Worm (Caenorhabditis elegans) whole organism, L4 larva: ENCODE results near the gene Y22D7AL.1.
A peak's percentile ranks its signal among the peaks of the same experiment; 100 is the strongest.

Experiments
- F10B5.3 ChIP-seq: sonication (generic microtip); optimal IDR thresholded peaks from 2 replicates; lab custom pipeline; 2016; ENCODE audit warnings: mild to moderate bottlenecking, missing genetic modification characterization, missing compliant biosample characterization
- F49E8.2 ChIP-seq: sonication (generic microtip); optimal IDR thresholded peaks from 2 replicates; lab custom pipeline; 2016; ENCODE audit warnings: missing compliant biosample characterization, mild to moderate bottlenecking, missing genetic modification characterization, borderline replicate concordance
- Y105C5A.15 ChIP-seq: fragments of 200-800 bp; sonication (Bioruptor generic); IDR thresholded peaks from 2 replicates; pipeline ENCODE4 v1.3.6; 2022; ENCODE audit warnings: missing genetic modification characterization, missing compliant biosample characterization
- Y48G9A.11 ChIP-seq: fragments of 200-800 bp; sonication (Bioruptor generic); IDR thresholded peaks from 2 replicates; pipeline ENCODE4 v1.3.6; 2022; ENCODE audit warnings: missing genetic modification reagents, missing genetic modification characterization, missing compliant biosample characterization
- Y5F2A.4 ChIP-seq: fragments of 200-800 bp; sonication (Bioruptor generic); optimal IDR thresholded peaks from 2 replicates; lab custom pipeline; 2018; ENCODE audit warnings: mild to moderate bottlenecking, missing genetic modification characterization, missing compliant biosample characterization
- aha-1 ChIP-seq: fragments of 150-350 bp; peaks from one replicate; lab custom pipeline; 2014; ENCODE audit warnings: missing biosample characterization, missing genetic modification characterization
- ama-1 ChIP-seq: fragments of 150-350 bp; optimal IDR thresholded peaks from 2 replicates; lab custom pipeline; 2014; ENCODE audit warnings: inconsistent platforms, mixed read lengths
- attf-4 ChIP-seq: sonication (generic microtip); optimal IDR thresholded peaks from 3 replicates; lab custom pipeline; 2017; ENCODE audit warnings: missing biosample characterization, missing genetic modification characterization
- ceh-20 ChIP-seq: fragments of 200-800 bp; sonication (Bioruptor generic); IDR thresholded peaks from 2 replicates; pipeline ENCODE4 v1.3.6; 2022; ENCODE audit warnings: missing genetic modification reagents, missing genetic modification characterization, missing compliant biosample characterization
- ceh-32 ChIP-seq: sonication (generic microtip); optimal IDR thresholded peaks from 2 replicates; lab custom pipeline; 2016; ENCODE audit warnings: mild to moderate bottlenecking, missing genetic modification characterization, missing compliant biosample characterization; ENCODE audit not compliant: poor library complexity
- ctbp-1 ChIP-seq: fragments of 200-800 bp; sonication (Bioruptor generic); IDR thresholded peaks from 2 replicates; pipeline ENCODE4 v1.3.6; 2022; ENCODE audit warnings: missing genetic modification reagents, missing genetic modification characterization, missing compliant biosample characterization
- daf-8 ChIP-seq: fragments of 200-800 bp; sonication (Bioruptor generic); IDR thresholded peaks from 2 replicates; pipeline ENCODE4 v1.3.6; 2022; ENCODE audit warnings: missing genetic modification characterization, missing compliant biosample characterization
- dpl-1 ChIP-seq: fragments of 150-350 bp; optimal IDR thresholded peaks from 2 replicates; lab custom pipeline; 2014; ENCODE audit warnings: missing biosample characterization, missing genetic modification reagents, missing genetic modification characterization
- duxl-1 ChIP-seq: sonication (generic microtip); optimal IDR thresholded peaks from 2 replicates; lab custom pipeline; 2016; ENCODE audit warnings: mild to moderate bottlenecking, missing genetic modification characterization, moderate library complexity, missing compliant biosample characterization; ENCODE audit not compliant: poor library complexity
- dve-1 ChIP-seq: sonication (generic microtip); optimal IDR thresholded peaks from 2 replicates; lab custom pipeline; 2017; ENCODE audit warnings: antibody characterized with exemption, mild to moderate bottlenecking, missing genetic modification characterization, missing compliant biosample characterization; ENCODE audit not compliant: insufficient read depth
- egl-27 ChIP-seq: sonication (generic microtip); optimal IDR thresholded peaks from 3 replicates; lab custom pipeline; 2017; ENCODE audit warnings: missing biosample characterization, missing genetic modification reagents, missing genetic modification characterization
- hif-1 ChIP-seq, 2 experiments: sonication (generic microtip); optimal IDR thresholded peaks; 2 replicates each; lab custom pipeline; 2016 to 2017; ENCODE audit warnings: missing compliant biosample characterization in 2 of 2, missing genetic modification characterization in 2 of 2, missing genetic modification reagents in 2 of 2, missing genotype in 2 of 2, mild to moderate bottlenecking in 1 of 2
- hlh-11 ChIP-seq: fragments of 200-800 bp; sonication (Bioruptor generic); optimal IDR thresholded peaks from 2 replicates; lab custom pipeline; 2018; ENCODE audit warnings: mild to moderate bottlenecking, missing genetic modification characterization, missing compliant biosample characterization
- lim-7 ChIP-seq: fragments of 200-800 bp; sonication (Bioruptor generic); IDR thresholded peaks from 2 replicates; pipeline ENCODE4 v1.3.6; 2022; ENCODE audit warnings: missing genetic modification characterization, missing compliant biosample characterization
- lin-13 ChIP-seq: fragments of 150-350 bp; optimal IDR thresholded peaks from 2 replicates; lab custom pipeline; 2014; ENCODE audit warnings: missing biosample characterization, missing genetic modification reagents, missing genetic modification characterization
- lin-38 ChIP-seq: fragments of 200-800 bp; sonication (Bioruptor generic); IDR thresholded peaks from 2 replicates; pipeline ENCODE4 v1.3.6; 2022; ENCODE audit warnings: missing genetic modification reagents, missing genetic modification characterization, missing compliant biosample characterization
- lsy-2 ChIP-seq, 2 experiments: fragments of 150-350 bp in 1 of 2; sonication (generic microtip) in 1 of 2; optimal IDR thresholded peaks; 2 replicates each; lab custom pipeline; 2014 to 2017; ENCODE audit warnings: missing biosample characterization in 2 of 2, missing genetic modification characterization in 2 of 2
- madf-9 ChIP-seq: fragments of 200-800 bp; sonication (Bioruptor generic); conservative IDR thresholded peaks from 2 replicates; pipeline ENCODE4 v1.3.6; 2022; ENCODE audit warnings: missing genetic modification reagents, missing genetic modification characterization, missing compliant biosample characterization
- mes-2 ChIP-seq: sonication (generic microtip); optimal IDR thresholded peaks from 2 replicates; lab custom pipeline; 2016; ENCODE audit warnings: missing genotype, mild to moderate bottlenecking, missing genetic modification characterization, missing compliant biosample characterization; ENCODE audit not compliant: poor library complexity, severe bottlenecking
- nhr-41 ChIP-seq: fragments of 200-800 bp; sonication (Bioruptor generic); IDR thresholded peaks from 2 replicates; pipeline ENCODE4 v1.3.6; 2022; ENCODE audit warnings: missing genetic modification reagents, missing genetic modification characterization, missing compliant biosample characterization
- nhr-42 ChIP-seq: fragments of 200-800 bp; sonication (Bioruptor generic); IDR thresholded peaks from 2 replicates; pipeline ENCODE4 v1.3.6; 2022; ENCODE audit warnings: missing genetic modification characterization, missing compliant biosample characterization
- pha-4 ChIP-seq, 2 experiments: fragments of 150-350 bp in 1 of 2; fragments of 200-800 bp in 1 of 2; sonication (Bioruptor generic) in 1 of 2; IDR thresholded peaks in 1 of 2; optimal IDR thresholded peaks in 1 of 2; 2 replicates each; pipeline versions ENCODE4 v1.3.6 to Lab custom; 2014 to 2022; ENCODE audit warnings: missing genetic modification characterization in 2 of 2, missing genetic modification reagents in 2 of 2, missing biosample characterization in 1 of 2, missing compliant biosample characterization in 1 of 2
- php-3 ChIP-seq: fragments of 200-800 bp; sonication (Bioruptor generic); IDR thresholded peaks from 2 replicates; pipeline ENCODE4 v1.3.6; 2022; ENCODE audit warnings: missing genetic modification reagents, missing genetic modification characterization, missing compliant biosample characterization
- rbr-2 ChIP-seq: sonication (generic microtip); optimal IDR thresholded peaks from 2 replicates; lab custom pipeline; 2016; ENCODE audit warnings: missing genotype, missing genetic modification characterization, missing compliant biosample characterization
- sdz-12 ChIP-seq: fragments of 200-800 bp; sonication (Bioruptor generic); optimal IDR thresholded peaks from 2 replicates; lab custom pipeline; 2018; ENCODE audit warnings: mild to moderate bottlenecking, missing genetic modification characterization, missing compliant biosample characterization
- set-16 ChIP-seq: fragments of 200-800 bp; sonication (Bioruptor generic); IDR thresholded peaks from 2 replicates; pipeline ENCODE4 v1.3.6; 2022; ENCODE audit warnings: missing genetic modification reagents, missing genetic modification characterization, missing compliant biosample characterization
- spr-1 ChIP-seq: sonication (generic microtip); optimal IDR thresholded peaks from 2 replicates; lab custom pipeline; 2016; ENCODE audit warnings: mild to moderate bottlenecking, missing genetic modification characterization, missing compliant biosample characterization
- tra-1 ChIP-seq: fragments of 200-800 bp; sonication (Bioruptor generic); IDR thresholded peaks from 2 replicates; pipeline ENCODE4 v1.3.6; 2022; ENCODE audit warnings: missing genetic modification reagents, missing genetic modification characterization, missing compliant biosample characterization
- unc-130 ChIP-seq: sonication (generic microtip); optimal IDR thresholded peaks from 2 replicates; lab custom pipeline; 2016; ENCODE audit warnings: missing genetic modification reagents, missing genetic modification characterization, missing compliant biosample characterization
- zfp-2 ChIP-seq: sonication (generic microtip); optimal IDR thresholded peaks from 2 replicates; lab custom pipeline; 2016; ENCODE audit warnings: mild to moderate bottlenecking, missing genetic modification characterization, missing compliant biosample characterization
- zfp-3 ChIP-seq: fragments of 200-800 bp; sonication (Bioruptor generic); conservative IDR thresholded peaks from 2 replicates; pipeline ENCODE4 v1.3.6; 2022; ENCODE audit warnings: missing genetic modification reagents, missing genetic modification characterization, missing compliant biosample characterization
- ztf-11 ChIP-seq: fragments of 150-350 bp; optimal IDR thresholded peaks from 2 replicates; lab custom pipeline; 2014; ENCODE audit warnings: missing biosample characterization, missing genetic modification characterization

The Y22D7AL.1 gene

DNA sequence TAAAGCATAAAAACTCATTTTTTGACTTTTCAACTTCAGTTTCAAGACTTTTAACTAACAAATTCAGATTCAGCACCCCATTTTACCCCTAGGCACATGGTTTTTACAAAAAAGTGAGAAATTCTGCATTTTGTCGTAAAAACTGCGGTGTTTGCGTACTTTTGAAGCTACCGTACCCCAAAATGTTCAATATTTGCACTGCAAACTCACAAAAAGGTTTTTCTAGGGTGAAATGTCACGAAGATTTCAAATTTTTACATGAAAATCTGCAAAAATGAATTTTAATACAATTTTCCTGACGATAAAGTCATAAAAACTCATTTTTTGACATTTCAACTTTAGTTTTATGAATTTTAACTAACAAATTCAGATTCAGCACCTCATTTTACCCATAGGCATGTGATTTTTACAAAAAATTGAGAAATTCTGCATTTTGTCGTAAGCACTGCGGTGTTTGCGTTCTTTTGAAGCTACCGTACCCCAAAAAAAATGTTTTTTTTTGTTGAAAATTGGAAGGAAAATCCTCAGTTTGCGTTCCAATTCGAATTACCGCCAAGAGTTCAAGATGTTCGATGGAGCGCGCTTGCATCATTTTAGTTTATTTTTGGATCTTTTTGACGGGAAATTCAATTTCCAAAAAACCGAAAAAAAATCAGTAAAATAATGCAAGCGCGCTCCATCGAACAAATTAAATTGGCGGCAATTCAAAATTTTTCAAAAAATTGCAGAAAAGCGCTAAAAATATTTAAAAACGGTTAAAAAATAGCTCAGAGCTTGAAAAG is 35.8 kb upstream of the Y22D7AL.1 start (continued):
- TF ChIP-seq sdz-12 (GFP tag; lab: Kevin White, UChicago) (peak; percentile 59), nhr-42 (peak; percentile 65; the same call in 1 of the 2 replicates), duxl-1 (tag; lab: Kevin White, UChicago) (peak; percentile 76), unc-130 (GFP tag; lab: Kevin White, UChicago) (peak; percentile 37), nhr-41 (GFP tag; lab: Robert Waterston, UW) (0 out of 2 replicates have a peak, but pooled peaks have one; percentile 35), dpl-1 (peak; percentile 51), egl-27 (tag; lab: Kevin White, UChicago) (no peak), F10B5.3 (peak; percentile 24), lsy-2 (tag; optimal IDR thresholded peaks at IDR 0.05; lab: Kevin White, UChicago) (peak in 1 of 2 experiments; percentile 77), lin-38 (peak; percentile 93), F49E8.2 (tag; lab: Kevin White, UChicago) (peak; percentile 88), lim-7 (GFP tag; lab: Robert Waterston, UW) (peak; percentile 65), ceh-32 (tag; lab: Kevin White, UChicago) (no peak), ceh-20 (GFP tag; lab: Robert Waterston, UW) (peak; percentile 13; the same call in 1 of the 2 replicates), pha-4 (GFP tag; IDR thresholded peaks at IDR 0.05; lab: Robert Waterston, UW) (peak; percentile 82), pha-4 (tag; optimal IDR thresholded peaks at IDR 0.05; lab: Kevin White, UChicago) (no peak), hlh-11 (peak; percentile 38), hif-1 (tag; optimal IDR thresholded peaks at IDR 0.05; lab: Kevin White, UChicago) (peak in 1 of 2 experiments; percentile 49), spr-1 (tag; lab: Kevin White, UChicago) (peak; percentile 0), aha-1 (tag; lab: Kevin White, UChicago) (peak; percentile 97), ztf-11 (tag; lab: Kevin White, UChicago) (no peak), set-16 (GFP tag; lab: Robert Waterston, UW) (no peak), tra-1 (GFP tag; lab: Robert Waterston, UW) (no peak), zfp-2 (tag; lab: Kevin White, UChicago) (no peak), Y48G9A.11 (GFP tag; lab: Robert Waterston, UW) (0 out of 2 replicates have a peak, but pooled peaks have one; percentile 71), php-3 (GFP tag; lab: Robert Waterston, UW) (peak; percentile 57; the same call in 1 of the 2 replicates), Y105C5A.15 (GFP tag; lab: Robert Waterston, UW) (peak; percentile 69; the same call in 1 of the 2 replicates), attf-4 (tag; lab: Kevin White, UChicago) (no peak), mes-2 (tag; lab: Kevin White, UChicago) (peak; percentile 54), Y5F2A.4 (GFP tag; lab: Kevin White, UChicago) (peak; percentile 53), daf-8 (GFP tag; lab: Robert Waterston, UW) (0 out of 2 replicates have a peak, but pooled peaks have one; percentile 19), rbr-2 (tag; lab: Kevin White, UChicago) (no peak), ctbp-1 (0 out of 2 replicates have a peak, but pooled peaks have one; percentile 66), zfp-3 (no peak), madf-9 (GFP tag; lab: Robert Waterston, UW) (0 out of 2 replicates have a peak, but pooled peaks have one; percentile 3), ama-1 (lab: Kevin White, UChicago) (peak; percentile 91), lin-13 (GFP tag; lab: Kevin White, UChicago) (peak; percentile 68), dve-1 (tag; lab: Kevin White, UChicago) (peak; percentile 18)
